Worm (Caenorhabditis elegans) whole organism, L2 larva: ENCODE results near the gene mks-3.

Experiments used
- C34F6.9 ChIP-seq: fragments of 150-350 bp; optimal IDR thresholded peaks from 2 replicates; lab custom pipeline; 2014; ENCODE audit warnings: missing biosample characterization, missing genetic modification characterization
- F13H6.1 ChIP-seq: sonication (generic microtip); optimal IDR thresholded peaks from 2 replicates; lab custom pipeline; 2016; ENCODE audit warnings: missing genetic modification characterization, missing compliant biosample characterization
- Y55F3AM.14 ChIP-seq: fragments of 200-800 bp; sonication (Bioruptor generic); optimal IDR thresholded peaks from 2 replicates; lab custom pipeline; 2018; ENCODE audit warnings: mild to moderate bottlenecking, missing genetic modification characterization, missing compliant biosample characterization
- alr-1 ChIP-seq: fragments of 150-350 bp; optimal IDR thresholded peaks from 2 replicates; lab custom pipeline; 2014; ENCODE audit warnings: missing biosample characterization, missing genetic modification characterization
- aly-2 ChIP-seq: fragments of 150-350 bp; optimal IDR thresholded peaks from 2 replicates; lab custom pipeline; 2014; ENCODE audit warnings: missing biosample characterization, missing genetic modification characterization
- ama-1 ChIP-seq: fragments of 150-350 bp; optimal IDR thresholded peaks from 2 replicates; lab custom pipeline; 2018; ENCODE audit warnings: inconsistent platforms
- ceh-82 ChIP-seq: fragments of 150-350 bp; optimal IDR thresholded peaks from 2 replicates; lab custom pipeline; 2014; ENCODE audit warnings: missing biosample characterization, missing genetic modification characterization
- dmd-4 ChIP-seq: sonication (generic microtip); optimal IDR thresholded peaks from 2 replicates; lab custom pipeline; 2017; ENCODE audit warnings: missing biosample characterization, missing genetic modification characterization
- elt-1 ChIP-seq: fragments of 150-350 bp; optimal IDR thresholded peaks from 2 replicates; lab custom pipeline; 2014; ENCODE audit warnings: missing biosample characterization, missing genetic modification characterization
- fos-1 ChIP-seq: fragments of 150-350 bp; optimal IDR thresholded peaks from 2 replicates; lab custom pipeline; 2014; ENCODE audit warnings: missing biosample characterization, missing genetic modification characterization
- lin-11 ChIP-seq: fragments of 150-350 bp; sonication (generic microtip); optimal IDR thresholded peaks from 2 replicates; lab custom pipeline; 2014; ENCODE audit warnings: missing biosample characterization, missing genetic modification characterization, inconsistent platforms, mixed read lengths
- lin-39 ChIP-seq: fragments of 150-350 bp; optimal IDR thresholded peaks from 2 replicates; lab custom pipeline; 2014; ENCODE audit warnings: missing biosample characterization, missing genetic modification reagents, missing genetic modification characterization
- lsy-2 ChIP-seq, 2 experiments: fragments of 150-350 bp in 1 of 2; sonication (generic microtip) in 1 of 2; optimal IDR thresholded peaks; 2 replicates each; lab custom pipeline; 2014 to 2017; ENCODE audit warnings: missing biosample characterization in 2 of 2, missing genetic modification characterization in 2 of 2
- mdl-1 ChIP-seq, 2 experiments: fragments of 150-350 bp in 1 of 2; sonication (generic microtip) in 1 of 2; optimal IDR thresholded peaks; 2 replicates each; lab custom pipeline; 2017; ENCODE audit warnings: missing biosample characterization in 2 of 2, missing genetic modification characterization in 2 of 2
- nhr-10 ChIP-seq: sonication (generic microtip); optimal IDR thresholded peaks from 2 replicates; lab custom pipeline; 2017; ENCODE audit warnings: missing biosample characterization, missing genetic modification characterization
- nhr-11 ChIP-seq: fragments of 150-350 bp; optimal IDR thresholded peaks from 2 replicates; lab custom pipeline; 2014; ENCODE audit warnings: missing biosample characterization, missing genetic modification characterization
- nhr-12 ChIP-seq: fragments of 150-350 bp; optimal IDR thresholded peaks from 2 replicates; lab custom pipeline; 2014; ENCODE audit warnings: missing biosample characterization, missing genetic modification characterization
- nhr-21 ChIP-seq: fragments of 150-350 bp; optimal IDR thresholded peaks from 2 replicates; lab custom pipeline; 2014; ENCODE audit warnings: missing biosample characterization, missing genetic modification characterization
- nhr-23 ChIP-seq: fragments of 150-350 bp; optimal IDR thresholded peaks from 2 replicates; lab custom pipeline; 2014; ENCODE audit warnings: missing biosample characterization, missing genetic modification reagents, missing genetic modification characterization
- nhr-237 ChIP-seq: fragments of 150-350 bp; optimal IDR thresholded peaks from 2 replicates; lab custom pipeline; 2014; ENCODE audit warnings: missing biosample characterization, missing genetic modification characterization
- nhr-25 ChIP-seq: fragments of 150-350 bp; sonication (generic microtip); optimal IDR thresholded peaks from 3 replicates; lab custom pipeline; 2014; ENCODE audit warnings: missing biosample characterization, missing genetic modification characterization
- nhr-6 ChIP-seq: fragments of 150-350 bp; optimal IDR thresholded peaks from 2 replicates; lab custom pipeline; 2014; ENCODE audit warnings: missing biosample characterization, missing genetic modification characterization
- nhr-77 ChIP-seq: fragments of 150-350 bp; optimal IDR thresholded peaks from 2 replicates; lab custom pipeline; 2014; ENCODE audit warnings: missing biosample characterization, missing genetic modification characterization
- peb-1 ChIP-seq: fragments of 150-350 bp; optimal IDR thresholded peaks from 2 replicates; lab custom pipeline; 2014; ENCODE audit warnings: missing biosample characterization, missing genetic modification characterization
- sem-4 ChIP-seq: fragments of 150-350 bp; optimal IDR thresholded peaks from 2 replicates; lab custom pipeline; 2014; ENCODE audit warnings: missing biosample characterization, missing genetic modification reagents, missing genetic modification characterization
- skn-1 ChIP-seq: sonication (generic microtip); optimal IDR thresholded peaks from 2 replicates; lab custom pipeline; 2017; ENCODE audit warnings: missing biosample characterization, missing genetic modification characterization
- sma-3 ChIP-seq: sonication (generic microtip); optimal IDR thresholded peaks from 2 replicates; lab custom pipeline; 2016; ENCODE audit warnings: missing genetic modification reagents, missing genetic modification characterization, missing compliant biosample characterization
- snpc-4 ChIP-seq: fragments of 150-350 bp; optimal IDR thresholded peaks from 2 replicates; lab custom pipeline; 2014; ENCODE audit warnings: missing biosample characterization, missing genetic modification characterization
- unc-39 ChIP-seq: fragments of 150-350 bp; optimal IDR thresholded peaks from 2 replicates; lab custom pipeline; 2014; ENCODE audit warnings: missing biosample characterization, missing genetic modification characterization
- unc-55 ChIP-seq: fragments of 150-350 bp; sonication (generic microtip); optimal IDR thresholded peaks from 3 replicates; lab custom pipeline; 2014; ENCODE audit warnings: missing biosample characterization, missing genetic modification reagents, missing genetic modification characterization
- unc-62 ChIP-seq: fragments of 150-350 bp; optimal IDR thresholded peaks from 2 replicates; lab custom pipeline; 2014; ENCODE audit warnings: missing biosample characterization, missing genetic modification reagents, missing genetic modification characterization
- zag-1 ChIP-seq: fragments of 150-350 bp; optimal IDR thresholded peaks from 2 replicates; lab custom pipeline; 2014; ENCODE audit warnings: missing biosample characterization, missing genetic modification characterization
- ztf-1 ChIP-seq: fragments of 200-800 bp; sonication (Bioruptor generic); conservative IDR thresholded peaks from 2 replicates; pipeline ENCODE4 v1.3.6; 2022; ENCODE audit warnings: missing genetic modification characterization, missing compliant biosample characterization
- ztf-11 ChIP-seq: sonication (generic microtip); optimal IDR thresholded peaks from 2 replicates; lab custom pipeline; 2017; ENCODE audit warnings: missing biosample characterization, missing genetic modification characterization
- ztf-4 ChIP-seq: fragments of 150-350 bp; optimal IDR thresholded peaks from 2 replicates; lab custom pipeline; 2014; ENCODE audit warnings: missing biosample characterization, missing genetic modification characterization

The mks-3 gene

ce11 chrII:7588295-7588694, 4.8 kb upstream of the mks-3 start:
- TF ChIP-seq lsy-2 (tag; optimal IDR thresholded peaks at IDR 0.05; lab: Kevin White, UChicago) (no peak), sem-4 (tag; lab: Kevin White, UChicago) (no peak), unc-62 (GFP tag; lab: Kevin White, UChicago) (no peak), lin-11 (no peak), sma-3 (GFP tag; lab: Kevin White, UChicago) (no peak), nhr-6 (no peak), unc-55 (no peak), ztf-4 (tag; lab: Kevin White, UChicago) (no peak), alr-1 (tag; lab: Kevin White, UChicago) (no peak), unc-39 (tag; lab: Kevin White, UChicago) (no peak), ceh-82 (no peak)

DNA sequence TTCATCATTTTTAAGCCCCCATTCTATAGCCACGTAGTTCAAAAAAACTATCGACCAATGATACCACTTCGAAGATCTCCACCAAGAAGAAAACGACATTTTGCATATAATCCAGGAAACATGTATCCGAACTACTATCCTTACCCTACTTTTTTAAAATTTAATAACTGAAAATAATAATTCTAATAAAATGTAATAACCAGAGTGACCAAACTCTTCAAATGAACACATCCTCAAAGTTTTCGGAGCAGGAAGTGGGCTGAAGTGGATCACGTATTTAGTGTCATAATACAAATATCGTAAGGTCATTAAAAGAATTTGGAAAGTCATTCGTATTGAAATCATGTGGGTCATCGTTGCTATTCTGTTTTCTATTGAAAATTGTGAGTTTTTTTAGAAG, 6.0 kb downstream of the mks-3 start, which contains the start of gene F35D2.6:
F35D2.6 (plus strand) TSS at position 301 of the 400 bp plus-strand sequence.
- no peak for TF ChIP-seq ztf-11 (tag; lab: Kevin White, UChicago)

ce11 chrII:7575614-7576013, 7.8 kb downstream of the mks-3 start, which contains the start of gene F35D2.1:
F35D2.1 (plus strand) TSS chrII:7575914.
- no peak for TF ChIP-seq nhr-23
- no peak for TF ChIP-seq nhr-25 (tag; lab: Kevin White, UChicago)
- TF ChIP-seq peb-1 (tag; lab: Kevin White, UChicago), result no peak
- TF ChIP-seq ama-1, result no peak
- no peak for TF ChIP-seq nhr-10 (tag; lab: Kevin White, UChicago)

DNA sequence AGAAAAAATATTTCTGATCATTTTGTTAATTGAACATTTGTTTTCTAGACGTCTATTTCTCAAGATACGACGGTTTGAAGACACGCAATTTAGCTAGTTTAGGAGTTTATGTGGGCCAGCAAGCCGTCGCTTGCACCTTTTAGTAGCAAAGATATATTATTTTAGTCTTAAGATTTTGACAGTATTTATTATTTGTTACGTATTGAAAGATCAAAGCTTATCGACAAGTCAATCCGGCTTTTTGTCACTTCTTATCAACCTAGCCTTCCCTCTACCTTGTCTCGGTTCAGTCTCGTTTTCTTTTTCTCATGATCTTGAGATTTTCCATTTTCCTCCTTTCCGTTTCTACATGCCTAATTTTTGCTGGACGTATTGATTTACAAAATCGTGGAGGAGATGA, 9.3 kb downstream of the mks-3 start, which contains the start of gene F35D2.2:
F35D2.2 (plus strand) TSS at position 301 of the 400 bp plus-strand sequence.
- TF ChIP-seq zag-1 (tag; lab: Kevin White, UChicago) (no peak), F13H6.1 (tag; lab: Kevin White, UChicago) (no peak), ztf-11 (tag; lab: Kevin White, UChicago) (no peak), ztf-4 (tag; lab: Kevin White, UChicago) (no peak), mdl-1 (tag; optimal IDR thresholded peaks at IDR 0.05; lab: Kevin White, UChicago) (no peak), fos-1 (tag; lab: Kevin White, UChicago) (no peak), ama-1 (no peak), ztf-1 (GFP tag; lab: Robert Waterston, UW) (no peak), lsy-2 (tag; optimal IDR thresholded peaks at IDR 0.05; lab: Kevin White, UChicago) (no peak), sem-4 (tag; lab: Kevin White, UChicago) (no peak), sma-3 (GFP tag; lab: Kevin White, UChicago) (no peak), unc-39 (tag; lab: Kevin White, UChicago) (no peak), nhr-21 (tag; lab: Kevin White, UChicago) (no peak), nhr-237 (tag; lab: Kevin White, UChicago) (no peak), unc-55 (no peak), dmd-4 (tag; lab: Kevin White, UChicago) (no peak), nhr-6 (no peak), aly-2 (no peak), unc-62 (GFP tag; lab: Kevin White, UChicago) (no peak), nhr-11 (tag; lab: Kevin White, UChicago) (no peak)
- TF ChIP-seq, all 48 proteins: peak for 0

DNA sequence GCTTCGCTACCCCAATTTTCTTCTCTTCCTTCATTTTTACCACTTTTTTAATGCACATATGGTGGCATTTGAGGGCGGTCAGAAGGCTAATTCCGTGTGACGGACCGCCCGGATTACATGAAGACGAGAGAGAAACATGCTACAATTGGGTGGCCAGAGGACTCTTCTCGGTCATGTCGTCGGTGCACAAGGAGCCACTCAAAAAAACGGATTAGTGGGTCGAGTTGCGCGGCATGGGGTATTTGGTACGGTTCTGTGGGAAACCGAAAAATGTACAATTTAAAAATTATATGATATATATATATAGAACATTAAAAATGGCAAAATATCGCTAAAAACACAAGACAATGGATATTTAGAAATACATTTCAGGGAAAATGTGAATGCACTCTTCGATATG, 12.6 kb downstream of the mks-3 start:
- no peak for TF ChIP-seq nhr-11 (tag; lab: Kevin White, UChicago)
- TF ChIP-seq aly-2, result no peak
- no peak for TF ChIP-seq C34F6.9 (tag; lab: Kevin White, UChicago)
- TF ChIP-seq Y55F3AM.14, result no peak
- no peak for TF ChIP-seq sem-4 (tag; lab: Kevin White, UChicago)
- TF ChIP-seq fos-1 (tag; lab: Kevin White, UChicago), result no peak
- TF ChIP-seq lin-39 (tag; lab: Kevin White, UChicago), result no peak
- no peak for TF ChIP-seq elt-1 (tag; lab: Kevin White, UChicago)
- TF ChIP-seq ama-1, result no peak
- no peak for TF ChIP-seq ztf-11 (tag; lab: Kevin White, UChicago)
- TF ChIP-seq ztf-1 (GFP tag; lab: Robert Waterston, UW), result no peak

DNA sequence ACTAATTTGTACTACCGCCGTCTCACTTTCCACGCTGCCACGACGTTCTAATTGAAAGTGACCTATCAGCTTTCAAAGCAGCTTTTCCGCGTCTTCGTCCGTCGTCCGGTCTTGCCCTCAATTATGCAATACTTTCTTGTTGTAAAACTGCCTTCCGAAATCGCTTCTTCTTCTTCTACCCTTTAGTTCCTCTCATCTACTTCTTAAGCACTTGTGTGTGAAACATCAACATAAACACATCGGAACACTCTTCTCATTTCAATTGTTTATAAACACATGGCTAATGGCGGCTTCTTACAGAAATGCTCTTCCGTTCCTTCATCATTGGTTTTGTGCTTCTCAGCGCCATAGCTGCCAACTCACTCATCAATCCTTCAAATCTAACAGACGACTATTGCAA, 13.2 kb downstream of the mks-3 start, which contains the start of gene F35D2.3:
F35D2.3 (plus strand) TSS at position 301 of the 400 bp plus-strand sequence.
- TF ChIP-seq nhr-11 (tag; lab: Kevin White, UChicago), result no peak
- TF ChIP-seq nhr-77, result no peak
- no peak for TF ChIP-seq fos-1 (tag; lab: Kevin White, UChicago)
- no peak for TF ChIP-seq unc-39 (tag; lab: Kevin White, UChicago)
- TF ChIP-seq nhr-25 (tag; lab: Kevin White, UChicago), result no peak
- TF ChIP-seq lin-11, result no peak
- TF ChIP-seq Y55F3AM.14, result no peak
- no peak for TF ChIP-seq sma-3 (GFP tag; lab: Kevin White, UChicago)
- TF ChIP-seq nhr-12 (tag; lab: Kevin White, UChicago), result no peak
- TF ChIP-seq snpc-4 (tag; lab: Kevin White, UChicago), result no peak
- no peak for TF ChIP-seq aly-2
- TF ChIP-seq skn-1 (tag; lab: Kevin White, UChicago), result no peak
